Fruit fly (Drosophila melanogaster): Measurements from ENCODE around the gene cDIP.

The cDIP gene

DNA sequence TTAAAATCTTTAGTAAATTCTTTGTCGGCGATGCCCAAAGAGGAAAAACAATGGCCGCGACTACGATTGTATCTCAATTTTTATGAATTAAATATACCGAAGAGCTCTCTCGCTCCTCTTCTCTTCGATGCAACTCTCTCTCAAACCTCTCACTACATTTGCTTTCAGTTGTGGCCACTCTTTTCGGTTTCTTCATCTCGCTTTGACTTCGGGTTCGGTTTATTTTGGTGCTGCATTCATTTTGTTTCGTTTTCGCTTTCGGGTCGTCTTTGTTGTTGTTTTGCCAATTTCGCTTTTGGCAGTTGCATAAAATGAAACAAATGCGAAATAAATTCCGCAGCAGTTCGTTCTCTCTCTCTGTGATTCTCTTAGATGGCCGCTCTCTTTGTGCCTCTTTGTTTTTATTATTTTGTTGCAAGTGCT, 8.0 kb downstream of the cDIP start (continued):
- TF ChIP-seq CG7368 (GFP tag; optimal IDR thresholded peaks at IDR 0.05): peak; percentile 73
- no peak for TF ChIP-seq CG31627 (GFP tag; optimal IDR thresholded peaks at IDR 0.05)
- TF ChIP-seq CG8319 (GFP tag; optimal IDR thresholded peaks at IDR 0.05): peak; percentile 40
- TF ChIP-seq topi (GFP tag; optimal IDR thresholded peaks at IDR 0.05): peak; percentile 67
- peak; percentile 51 for TF ChIP-seq CG6792 (GFP tag; optimal IDR thresholded peaks at IDR 0.05)
- no peak for TF ChIP-seq Ets21C (GFP tag; optimal IDR thresholded peaks at IDR 0.05)
- peak; percentile 91 for TF ChIP-seq Eip93F (GFP tag; optimal IDR thresholded peaks at IDR 0.05)
- peak; percentile 56 for TF ChIP-seq spab (GFP tag; optimal IDR thresholded peaks at IDR 0.05)

DNA sequence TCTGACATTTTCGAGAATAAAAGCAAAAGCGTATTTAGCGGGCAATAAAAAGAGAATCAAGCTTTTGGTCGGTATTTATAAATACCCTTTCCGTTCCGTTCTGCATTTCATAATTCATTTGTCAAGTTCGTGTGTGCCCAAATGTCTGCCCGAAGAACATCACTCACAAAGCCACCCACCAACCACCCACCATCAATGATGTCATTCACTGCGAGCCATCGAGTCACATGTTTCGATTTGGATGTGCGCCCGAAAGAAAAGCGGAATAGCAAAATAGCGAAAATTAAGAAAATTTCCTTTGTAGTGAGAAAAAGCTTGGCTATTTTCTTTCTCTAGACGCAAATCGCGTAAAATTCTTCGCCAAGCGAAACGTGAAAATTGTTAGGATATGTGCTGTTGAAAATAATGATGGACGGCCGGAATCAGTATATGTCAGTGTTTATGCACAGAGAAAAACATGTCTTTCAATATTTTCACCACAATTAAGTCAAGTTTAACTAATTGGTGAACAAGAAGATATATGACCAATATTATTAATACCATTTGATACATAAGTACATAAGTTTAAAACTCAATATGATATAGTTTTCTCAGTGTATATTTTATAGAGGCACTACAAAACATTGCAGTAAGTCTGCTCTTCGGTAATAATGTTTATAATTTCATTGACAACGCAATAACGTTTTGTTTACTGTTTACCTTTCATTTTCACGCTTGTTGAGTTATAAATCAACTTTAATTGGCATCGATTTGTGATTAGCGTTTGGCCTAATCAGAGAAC, 9.6 kb downstream of the cDIP start:
- no peak for TF ChIP-seq fd85E (GFP tag; optimal IDR thresholded peaks at IDR 0.05)
- TF ChIP-seq Eip78C (GFP tag): peak; percentile 55
- peak; percentile 4 for TF ChIP-seq CG3032 (tag; optimal IDR thresholded peaks at IDR 0.05)
- peak; percentile 27 for TF ChIP-seq pdm3 (GFP tag; optimal IDR thresholded peaks at IDR 0.05)
- TF ChIP-seq OdsH (GFP tag; optimal IDR thresholded peaks at IDR 0.05): peak; percentile 45
- TF ChIP-seq dac (GFP tag; optimal IDR thresholded peaks at IDR 0.05): no peak
- TF ChIP-seq CG8632 (GFP tag; optimal IDR thresholded peaks at IDR 0.05): peak; percentile 43
- TF ChIP-seq CG6792 (GFP tag; optimal IDR thresholded peaks at IDR 0.05): no peak
- peak; percentile 5 for TF ChIP-seq Ets21C (GFP tag; optimal IDR thresholded peaks at IDR 0.05)
- TF ChIP-seq esn (GFP tag; optimal IDR thresholded peaks at IDR 0.05): peak; percentile 57
- peak; percentile 47 for TF ChIP-seq Met (GFP tag; optimal IDR thresholded peaks at IDR 0.05)
- peak; percentile 13 for TF ChIP-seq Sox14 (GFP tag; optimal IDR thresholded peaks at IDR 0.05)
- TF ChIP-seq acj6 (GFP tag; optimal IDR thresholded peaks at IDR 0.05): peak; percentile 43
- TF ChIP-seq topi (GFP tag; optimal IDR thresholded peaks at IDR 0.05): peak; percentile 23
- no peak for TF ChIP-seq CG9139 (GFP tag; optimal IDR thresholded peaks at IDR 0.05)
- TF ChIP-seq CG34406 (GFP tag; optimal IDR thresholded peaks at IDR 0.05): peak; percentile 9
- peak; percentile 8 for TF ChIP-seq Sox102F (GFP tag; optimal IDR thresholded peaks at IDR 0.05)
- no peak for TF ChIP-seq CG1621 (tag; optimal IDR thresholded peaks at IDR 0.05)
- TF ChIP-seq CG11902 (GFP tag; optimal IDR thresholded peaks at IDR 0.05): no peak
- no peak for TF ChIP-seq cyc (GFP tag; optimal IDR thresholded peaks at IDR 0.05)
- no peak for TF ChIP-seq Eip93F (GFP tag; optimal IDR thresholded peaks at IDR 0.05)
- no peak for TF ChIP-seq Sox15 (GFP tag; optimal IDR thresholded peaks at IDR 0.05)
- peak; percentile 30 for TF ChIP-seq Hr39 (GFP tag; optimal IDR thresholded peaks at IDR 0.05)
- peak; percentile 40 for TF ChIP-seq net (GFP tag; optimal IDR thresholded peaks at IDR 0.05)
- TF ChIP-seq CG11762 (GFP tag; optimal IDR thresholded peaks at IDR 0.05; ENCODE audit: insufficient read depth): no peak
- peak; percentile 32 for TF ChIP-seq CG32006 (GFP tag; optimal IDR thresholded peaks at IDR 0.05)
- TF ChIP-seq CG8119 (GFP tag; IDR thresholded peaks at IDR 0.05): peak; percentile 52; the same call in 2 of the 3 replicates
- TF ChIP-seq CG7368 (GFP tag; optimal IDR thresholded peaks at IDR 0.05): no peak
- TF ChIP-seq eg (GFP tag; IDR thresholded peaks at IDR 0.05): peak; percentile 62; the same call in 1 of the 3 replicates
- no peak for TF ChIP-seq Eip75B (GFP tag; optimal IDR thresholded peaks at IDR 0.05)
- peak; percentile 44; the same call in 1 of the 2 replicates for TF ChIP-seq CG11294 (GFP tag; IDR thresholded peaks at IDR 0.05)
- peak; percentile 41 for TF ChIP-seq Smox (GFP tag; optimal IDR thresholded peaks at IDR 0.05)
- no peak for TF ChIP-seq salr (GFP tag; optimal IDR thresholded peaks at IDR 0.05)
- peak; percentile 54 for TF ChIP-seq svp (GFP tag)
- TF ChIP-seq Hr4 (GFP tag; optimal IDR thresholded peaks at IDR 0.05): peak; percentile 58
- TF ChIP-seq CG15336 (GFP tag; IDR thresholded peaks at IDR 0.05): peak; percentile 73
- peak; percentile 65; the same call in 1 of the 2 replicates for TF ChIP-seq Gug (GFP tag; IDR thresholded peaks at IDR 0.05)
- TF ChIP-seq Lpt (GFP tag; optimal IDR thresholded peaks at IDR 0.05): peak; percentile 5
- peak; percentile 48 for TF ChIP-seq CG31627 (GFP tag; optimal IDR thresholded peaks at IDR 0.05)
- peak; percentile 23 for TF ChIP-seq achi (GFP tag; optimal IDR thresholded peaks at IDR 0.05)
- TF ChIP-seq Ets96B (tag; optimal IDR thresholded peaks at IDR 0.05): no peak
- TF ChIP-seq CG6854 (GFP tag; optimal IDR thresholded peaks at IDR 0.05): no peak
- peak; percentile 35 for TF ChIP-seq vri (GFP tag; optimal IDR thresholded peaks at IDR 0.05)
- TF ChIP-seq CG6163 (GFP tag; IDR thresholded peaks at IDR 0.05): 0 out of 3 replicates have a peak, but pooled peaks have one; percentile 15
- TF ChIP-seq Hr38 (GFP tag; optimal IDR thresholded peaks at IDR 0.05): no peak
